Fruit fly (Drosophila melanogaster): ENCODE data around the gene ergic53.
A peak's percentile ranks its signal among the peaks of the same experiment; 100 is the strongest.

The ergic53 gene

dm6 chr3L:8547104-8547523 lies 12.3 kb downstream of the ergic53 start (continued):
- TF ChIP-seq vnd (GFP tag; IDR thresholded peaks at IDR 0.05; ENCODE audit: partially characterized antibody) (no peak), CG3847 (GFP tag; IDR thresholded peaks at IDR 0.05) (peak; percentile 90), ttk (GFP tag; IDR thresholded peaks at IDR 0.05) (peak; percentile 78), CG6254 (GFP tag; optimal IDR thresholded peaks at IDR 0.05) (peak; percentile 79), CG1832 (GFP tag; optimal IDR thresholded peaks at IDR 0.05) (no peak), exex (tag; optimal IDR thresholded peaks at IDR 0.05) (peak; percentile 55), CG15601 (tag; optimal IDR thresholded peaks at IDR 0.05) (peak; percentile 75), CG17568 (GFP tag; optimal IDR thresholded peaks at IDR 0.05) (peak; percentile 80), twi (tag; optimal IDR thresholded peaks at IDR 0.05) (peak; percentile 60), CG7987 (GFP tag; optimal IDR thresholded peaks at IDR 0.05) (peak; percentile 53), CG1647 (GFP tag; optimal IDR thresholded peaks at IDR 0.05) (peak; percentile 48), rib (GFP tag; IDR thresholded peaks at IDR 0.05) (peak; percentile 66), vvl (GFP tag; IDR thresholded peaks at IDR 0.05) (peak; percentile 88), CG33557 (GFP tag; optimal IDR thresholded peaks at IDR 0.05) (peak; percentile 39), CG15269 (tag; optimal IDR thresholded peaks at IDR 0.05) (peak; percentile 94), Sox102F (GFP tag; optimal IDR thresholded peaks at IDR 0.05) (peak; percentile 90), CG30020 (tag; optimal IDR thresholded peaks at IDR 0.05) (peak; percentile 55), crp (GFP tag; optimal IDR thresholded peaks at IDR 0.05) (peak in 1 of 2 experiments; percentile 50), BEAF-32 (GFP tag; optimal IDR thresholded peaks at IDR 0.05) (peak; percentile 2), hbn (GFP tag; IDR thresholded peaks at IDR 0.05; ENCODE audit: partially characterized antibody) (no peak), repo (GFP tag; optimal IDR thresholded peaks at IDR 0.05) (peak; percentile 24), otp (GFP tag; IDR thresholded peaks at IDR 0.05) (peak; percentile 80; the same call in 2 of the 3 replicates), CG18619 (GFP tag; optimal IDR thresholded peaks at IDR 0.05) (peak; percentile 84), CG3281 (GFP tag; optimal IDR thresholded peaks at IDR 0.05) (peak; percentile 93), Gug (GFP tag; IDR thresholded peaks at IDR 0.05) (peak; percentile 81), gcm (GFP tag; optimal IDR thresholded peaks at IDR 0.05) (peak; percentile 82), vfl (GFP tag; optimal IDR thresholded peaks at IDR 0.05) (peak; percentile 65), Bteb2 (GFP tag; optimal IDR thresholded peaks at IDR 0.05) (peak; percentile 71), Optix (GFP tag; IDR thresholded peaks at IDR 0.05) (peak; percentile 46; the same call in 1 of the 3 replicates), ab (GFP tag; optimal IDR thresholded peaks at IDR 0.05) (peak; percentile 13), CG3407 (GFP tag; optimal IDR thresholded peaks at IDR 0.05) (peak; percentile 80), seq (GFP tag; IDR thresholded peaks at IDR 0.05) (peak; percentile 83), CG16779 (GFP tag; IDR thresholded peaks at IDR 0.05) (0 out of 2 replicates have a peak, but pooled peaks have one; percentile 60), BtbVII (GFP tag; optimal IDR thresholded peaks at IDR 0.05) (peak; percentile 88), CG5245 (GFP tag; optimal IDR thresholded peaks at IDR 0.05) (peak; percentile 54), Hmr (GFP tag; optimal IDR thresholded peaks at IDR 0.05) (peak; percentile 93), ken (GFP tag; IDR thresholded peaks at IDR 0.05) (peak; percentile 66; the same call in 2 of the 3 replicates), CG17802 (tag; optimal IDR thresholded peaks at IDR 0.05) (peak; percentile 51), CG8924 (tag; optimal IDR thresholded peaks at IDR 0.05) (peak; percentile 90), CG42726 (GFP tag; IDR thresholded peaks at IDR 0.05; ENCODE audit: partially characterized antibody) (no peak), Bdp1 (GFP tag; optimal IDR thresholded peaks at IDR 0.05) (peak; percentile 65), CG15011 (GFP tag; optimal IDR thresholded peaks at IDR 0.05) (peak; percentile 83), CG13894 (tag; optimal IDR thresholded peaks at IDR 0.05) (peak; percentile 73), btn (GFP tag; optimal IDR thresholded peaks at IDR 0.05) (no peak), dmrt99B (tag; optimal IDR thresholded peaks at IDR 0.05) (peak; percentile 92), gsb-n (tag; optimal IDR thresholded peaks at IDR 0.05) (peak; percentile 73), kay (GFP tag; optimal IDR thresholded peaks at IDR 0.05) (peak; percentile 68), CG11247 (GFP tag; IDR thresholded peaks at IDR 0.05) (peak; percentile 61; the same call in 1 of the 2 replicates), CG6854 (GFP tag; optimal IDR thresholded peaks at IDR 0.05) (peak; percentile 83)

Data from whole organism, embryonic.